Worm (Caenorhabditis elegans) whole organism, mixed stage, embryonic: ENCODE data around the gene eef-1A.2.
A peak's percentile ranks its signal among the peaks of the same experiment; 100 is the strongest.

Source experiments
- M03D4.4 ChIP-seq: sonication (generic microtip); optimal IDR thresholded peaks from 2 replicates; lab custom pipeline; 2017; ENCODE audit warnings: mild to moderate bottlenecking, missing genetic modification characterization, missing compliant biosample characterization
- bed-3 ChIP-seq: fragments of 200-800 bp; sonication (Bioruptor generic); optimal IDR thresholded peaks from 3 replicates; lab custom pipeline; 2018; ENCODE audit warnings: mild to moderate bottlenecking, missing genetic modification characterization, moderate library complexity, missing compliant biosample characterization
- blmp-1 ChIP-seq: fragments of 150-350 bp; optimal IDR thresholded peaks from 2 replicates; lab custom pipeline; 2014; ENCODE audit warnings: missing biosample characterization, missing genetic modification characterization
- ceh-39 ChIP-seq: fragments of 150-350 bp; optimal IDR thresholded peaks from 2 replicates; lab custom pipeline; 2014; ENCODE audit warnings: missing biosample characterization, missing genetic modification characterization
- ceh-43 ChIP-seq: fragments of 200-800 bp; sonication (Bioruptor generic); optimal IDR thresholded peaks from 2 replicates; lab custom pipeline; 2018; ENCODE audit warnings: mild to moderate bottlenecking, missing genetic modification characterization, moderate library complexity, missing compliant biosample characterization
- ceh-83 ChIP-seq: fragments of 200-800 bp; sonication (Bioruptor generic); optimal IDR thresholded peaks from 2 replicates; lab custom pipeline; 2018; ENCODE audit warnings: mild to moderate bottlenecking, missing genetic modification characterization, missing compliant biosample characterization
- ces-1 ChIP-seq: fragments of 150-350 bp; optimal IDR thresholded peaks from 2 replicates; lab custom pipeline; 2014; ENCODE audit warnings: missing biosample characterization, missing genetic modification reagents, missing genetic modification characterization
- cnd-1 ChIP-seq: fragments of 200-800 bp; sonication (Bioruptor generic); optimal IDR thresholded peaks from 2 replicates; lab custom pipeline; 2018; ENCODE audit warnings: mild to moderate bottlenecking, missing genetic modification characterization, missing compliant biosample characterization
- drap-1 ChIP-seq: fragments of 200-800 bp; sonication (Bioruptor generic); optimal IDR thresholded peaks from 3 replicates; lab custom pipeline; 2018; ENCODE audit warnings: mild to moderate bottlenecking, missing genetic modification characterization, missing compliant biosample characterization
- elt-1 ChIP-seq: sonication (generic microtip); optimal IDR thresholded peaks from 2 replicates; lab custom pipeline; 2017; ENCODE audit warnings: missing genetic modification characterization, mild to moderate bottlenecking, missing compliant biosample characterization, antibody characterized with exemption, moderate library complexity, borderline replicate concordance; ENCODE audit not compliant: insufficient read depth
- elt-3 ChIP-seq: fragments of 150-350 bp; optimal IDR thresholded peaks from 2 replicates; lab custom pipeline; 2014; ENCODE audit warnings: missing biosample characterization, missing genetic modification characterization
- flh-1 ChIP-seq: fragments of 200-800 bp; sonication (Bioruptor generic); optimal IDR thresholded peaks from 2 replicates; lab custom pipeline; 2018; ENCODE audit warnings: mild to moderate bottlenecking, missing genetic modification characterization, moderate library complexity, missing compliant biosample characterization
- ham-2 ChIP-seq: fragments of 200-800 bp; sonication (Bioruptor generic); optimal IDR thresholded peaks from 2 replicates; lab custom pipeline; 2018; ENCODE audit warnings: mild to moderate bottlenecking, missing genetic modification characterization, missing compliant biosample characterization
- hlh-1 ChIP-seq: fragments of 150-350 bp; optimal IDR thresholded peaks from 2 replicates; lab custom pipeline; 2014; ENCODE audit warnings: missing biosample characterization, missing genetic modification reagents, missing genetic modification characterization
- lin-13 ChIP-seq: fragments of 150-350 bp; optimal IDR thresholded peaks from 2 replicates; lab custom pipeline; 2014; ENCODE audit warnings: missing biosample characterization, missing genetic modification characterization
- lin-32 ChIP-seq: fragments of 200-800 bp; sonication (Bioruptor generic); optimal IDR thresholded peaks from 2 replicates; lab custom pipeline; 2018; ENCODE audit warnings: mild to moderate bottlenecking, missing genetic modification characterization, missing compliant biosample characterization
- lsy-2 ChIP-seq: fragments of 150-350 bp; optimal IDR thresholded peaks from 2 replicates; lab custom pipeline; 2014; ENCODE audit warnings: missing biosample characterization, missing genetic modification characterization
- mab-5 ChIP-seq: fragments of 150-350 bp; optimal IDR thresholded peaks from 2 replicates; lab custom pipeline; 2014; ENCODE audit warnings: missing biosample characterization, missing genetic modification characterization
- mep-1 ChIP-seq: fragments of 150-350 bp; optimal IDR thresholded peaks from 2 replicates; lab custom pipeline; 2017; ENCODE audit warnings: missing biosample characterization, missing genetic modification reagents, missing genetic modification characterization, inconsistent platforms
- mls-2 ChIP-seq: sonication (generic microtip); optimal IDR thresholded peaks from 2 replicates; lab custom pipeline; 2016; ENCODE audit warnings: mild to moderate bottlenecking, missing genetic modification characterization, moderate library complexity, missing compliant biosample characterization
- nhr-2 ChIP-seq: fragments of 150-350 bp; optimal IDR thresholded peaks from 2 replicates; lab custom pipeline; 2014; ENCODE audit warnings: missing biosample characterization, missing genetic modification characterization
- nhr-237 ChIP-seq: fragments of 150-350 bp; optimal IDR thresholded peaks from 2 replicates; lab custom pipeline; 2014; ENCODE audit warnings: missing biosample characterization, missing genetic modification characterization
- nhr-28 ChIP-seq: fragments of 150-350 bp; optimal IDR thresholded peaks from 2 replicates; lab custom pipeline; 2014; ENCODE audit warnings: missing biosample characterization, missing genetic modification characterization
- nhr-76 ChIP-seq: sonication (generic microtip); optimal IDR thresholded peaks from 2 replicates; lab custom pipeline; 2017; ENCODE audit warnings: missing biosample characterization, missing genetic modification characterization
- pha-4 ChIP-seq: fragments of 150-350 bp; optimal IDR thresholded peaks from 2 replicates; lab custom pipeline; 2018; ENCODE audit warnings: missing biosample characterization, missing genetic modification reagents, missing genetic modification characterization
- sem-2 ChIP-seq: fragments of 200-800 bp; sonication (Bioruptor generic); optimal IDR thresholded peaks from 2 replicates; lab custom pipeline; 2018; ENCODE audit warnings: mild to moderate bottlenecking, missing genetic modification characterization, missing compliant biosample characterization
- snpc-4 ChIP-seq: fragments of 150-350 bp; optimal IDR thresholded peaks from 2 replicates; lab custom pipeline; 2014; ENCODE audit warnings: missing biosample characterization, missing genetic modification characterization
- sptf-1 ChIP-seq: sonication (generic microtip); optimal IDR thresholded peaks from 2 replicates; lab custom pipeline; 2017; ENCODE audit warnings: mild to moderate bottlenecking, missing genetic modification characterization, moderate library complexity, missing compliant biosample characterization
- tbx-8 ChIP-seq: fragments of 200-800 bp; sonication (Bioruptor generic); optimal IDR thresholded peaks from 2 replicates; lab custom pipeline; 2018; ENCODE audit warnings: mild to moderate bottlenecking, missing genetic modification characterization, moderate library complexity, missing compliant biosample characterization
- unc-120 ChIP-seq: sonication (generic microtip); optimal IDR thresholded peaks from 2 replicates; lab custom pipeline; 2017; ENCODE audit warnings: missing genetic modification characterization, missing compliant biosample characterization; ENCODE audit not compliant: poor library complexity, severe bottlenecking
- unc-39 ChIP-seq: fragments of 150-350 bp; optimal IDR thresholded peaks from 2 replicates; lab custom pipeline; 2014; ENCODE audit warnings: missing biosample characterization, missing genetic modification characterization
- unc-62 ChIP-seq: fragments of 150-350 bp; optimal IDR thresholded peaks from 2 replicates; lab custom pipeline; 2014; ENCODE audit warnings: missing biosample characterization, missing genetic modification reagents, missing genetic modification characterization
- zip-8 ChIP-seq: fragments of 150-350 bp; optimal IDR thresholded peaks from 2 replicates; lab custom pipeline; 2014; ENCODE audit warnings: missing biosample characterization, missing genetic modification characterization
- ztf-11 ChIP-seq: fragments of 150-350 bp; optimal IDR thresholded peaks from 2 replicates; lab custom pipeline; 2014; ENCODE audit warnings: missing biosample characterization, missing genetic modification characterization

The eef-1A.2 gene

ce11 chrX:7778786-7779185 is 44.7 kb upstream of the eef-1A.2 start:
- no peak for TF ChIP-seq ces-1 (GFP tag; lab: Kevin White, UChicago)
- no peak for TF ChIP-seq lin-32 (GFP tag; lab: Kevin White, UChicago)
- no peak for TF ChIP-seq ceh-43
- no peak for TF ChIP-seq nhr-28 (tag; lab: Kevin White, UChicago)
- no peak for TF ChIP-seq flh-1 (GFP tag; lab: Kevin White, UChicago)
- TF ChIP-seq unc-120 (tag; lab: Kevin White, UChicago) = no peak
- no peak for TF ChIP-seq elt-1 (tag; lab: Kevin White, UChicago)
- TF ChIP-seq M03D4.4 = no peak
- no peak for TF ChIP-seq ceh-83 (GFP tag; lab: Kevin White, UChicago)
- TF ChIP-seq mab-5 (tag; lab: Kevin White, UChicago) = no peak
- TF ChIP-seq tbx-8 (GFP tag; lab: Kevin White, UChicago) = no peak
- no peak for TF ChIP-seq unc-62 (GFP tag; lab: Kevin White, UChicago)
- TF ChIP-seq lin-13 = no peak
- TF ChIP-seq ceh-39 (tag; lab: Kevin White, UChicago) = no peak

ce11 chrX:7779527-7780033 is 43.9 kb upstream of the eef-1A.2 start, which contains the start of gene ZK154.1:
Gene ZK154.1, plus strand, starts transcription at chrX:7779577.
- TF ChIP-seq ceh-39 (tag; lab: Kevin White, UChicago) (no peak), nhr-237 (tag; lab: Kevin White, UChicago) (no peak), ham-2 (GFP tag; lab: Kevin White, UChicago) (no peak), unc-120 (tag; lab: Kevin White, UChicago) (no peak), zip-8 (tag; lab: Kevin White, UChicago) (no peak), hlh-1 (tag; lab: Kevin White, UChicago) (no peak), drap-1 (GFP tag; lab: Kevin White, UChicago) (no peak), flh-1 (GFP tag; lab: Kevin White, UChicago) (no peak), snpc-4 (tag; lab: Kevin White, UChicago) (no peak), lin-13 (no peak), blmp-1 (tag; lab: Kevin White, UChicago) (no peak), nhr-76 (tag; lab: Kevin White, UChicago) (no peak), bed-3 (no peak)
- TF ChIP-seq, all 35 proteins: peak for 0

DNA sequence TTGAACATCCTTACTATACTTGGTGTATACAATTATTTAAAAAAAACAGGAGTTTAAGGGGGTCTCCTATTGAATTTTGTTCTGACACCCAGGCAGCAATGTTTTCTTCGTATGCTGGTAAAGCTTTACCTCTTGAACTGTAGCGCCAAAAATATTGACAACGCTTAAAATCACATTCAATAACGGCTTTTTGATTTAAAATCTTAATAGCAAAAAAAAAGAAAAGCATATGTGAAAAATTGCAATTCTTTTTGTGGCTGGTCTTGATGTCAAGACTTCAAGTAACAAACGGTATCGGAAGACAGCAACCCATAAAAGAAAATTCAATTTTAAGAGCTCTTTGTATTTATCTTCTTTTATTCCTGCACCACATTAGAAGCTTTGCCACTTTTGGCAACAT is 41.6 kb upstream of the eef-1A.2 start:
- TF ChIP-seq nhr-237 (tag; lab: Kevin White, UChicago) (no peak), unc-120 (tag; lab: Kevin White, UChicago) (no peak), sem-2 (GFP tag; lab: Kevin White, UChicago) (no peak), ham-2 (GFP tag; lab: Kevin White, UChicago) (no peak), M03D4.4 (no peak), unc-62 (GFP tag; lab: Kevin White, UChicago) (no peak), nhr-76 (tag; lab: Kevin White, UChicago) (no peak), sptf-1 (tag; lab: Kevin White, UChicago) (no peak), lin-32 (GFP tag; lab: Kevin White, UChicago) (no peak), unc-39 (tag; lab: Kevin White, UChicago) (no peak), pha-4 (tag; lab: Kevin White, UChicago) (no peak), ceh-43 (no peak), mls-2 (tag; lab: Kevin White, UChicago) (no peak), nhr-28 (tag; lab: Kevin White, UChicago) (no peak), tbx-8 (GFP tag; lab: Kevin White, UChicago) (no peak), nhr-2 (no peak), elt-3 (tag; lab: Kevin White, UChicago) (no peak), lsy-2 (no peak), blmp-1 (tag; lab: Kevin White, UChicago) (no peak), snpc-4 (tag; lab: Kevin White, UChicago) (no peak)

- TF ChIP-seq snpc-4 (tag; lab: Kevin White, UChicago) = no peak
- no peak for TF ChIP-seq elt-1 (tag; lab: Kevin White, UChicago)
- TF ChIP-seq zip-8 (tag; lab: Kevin White, UChicago) = no peak
- TF ChIP-seq ceh-83 (GFP tag; lab: Kevin White, UChicago) = no peak
- no peak for TF ChIP-seq sptf-1 (tag; lab: Kevin White, UChicago)
- TF ChIP-seq ces-1 (GFP tag; lab: Kevin White, UChicago) = peak; percentile 21
- TF ChIP-seq mls-2 (tag; lab: Kevin White, UChicago) = peak; percentile 15
- TF ChIP-seq nhr-237 (tag; lab: Kevin White, UChicago) = no peak
- TF ChIP-seq tbx-8 (GFP tag; lab: Kevin White, UChicago) = no peak
- TF ChIP-seq drap-1 (GFP tag; lab: Kevin White, UChicago) = no peak
- peak; percentile 21 for TF ChIP-seq lin-13
- no peak for TF ChIP-seq ceh-43
- TF ChIP-seq mep-1 (tag; lab: Kevin White, UChicago) = peak; percentile 43
- TF ChIP-seq pha-4 (tag; lab: Kevin White, UChicago) = peak; percentile 29
- TF ChIP-seq cnd-1 (tag; lab: Kevin White, UChicago) = no peak
- TF ChIP-seq lin-32 (GFP tag; lab: Kevin White, UChicago) = no peak
- peak; percentile 38 for TF ChIP-seq lsy-2
- no peak for TF ChIP-seq ztf-11 (tag; lab: Kevin White, UChicago)
- no peak for TF ChIP-seq elt-3 (tag; lab: Kevin White, UChicago)
- TF ChIP-seq nhr-28 (tag; lab: Kevin White, UChicago) = no peak
- peak; percentile 10 for TF ChIP-seq unc-120 (tag; lab: Kevin White, UChicago)
- TF ChIP-seq hlh-1 (tag; lab: Kevin White, UChicago) = no peak
Measured at ce11 chrX:7782389-7782788, 41.1 kb upstream of the eef-1A.2 start, which contains the start of gene ZK154.4. Gene ZK154.4, minus strand, starts transcription at chrX:7782415.
